Fruit fly (Drosophila melanogaster): ENCODE results near the gene Pdp1.

The Pdp1 gene

DNA sequence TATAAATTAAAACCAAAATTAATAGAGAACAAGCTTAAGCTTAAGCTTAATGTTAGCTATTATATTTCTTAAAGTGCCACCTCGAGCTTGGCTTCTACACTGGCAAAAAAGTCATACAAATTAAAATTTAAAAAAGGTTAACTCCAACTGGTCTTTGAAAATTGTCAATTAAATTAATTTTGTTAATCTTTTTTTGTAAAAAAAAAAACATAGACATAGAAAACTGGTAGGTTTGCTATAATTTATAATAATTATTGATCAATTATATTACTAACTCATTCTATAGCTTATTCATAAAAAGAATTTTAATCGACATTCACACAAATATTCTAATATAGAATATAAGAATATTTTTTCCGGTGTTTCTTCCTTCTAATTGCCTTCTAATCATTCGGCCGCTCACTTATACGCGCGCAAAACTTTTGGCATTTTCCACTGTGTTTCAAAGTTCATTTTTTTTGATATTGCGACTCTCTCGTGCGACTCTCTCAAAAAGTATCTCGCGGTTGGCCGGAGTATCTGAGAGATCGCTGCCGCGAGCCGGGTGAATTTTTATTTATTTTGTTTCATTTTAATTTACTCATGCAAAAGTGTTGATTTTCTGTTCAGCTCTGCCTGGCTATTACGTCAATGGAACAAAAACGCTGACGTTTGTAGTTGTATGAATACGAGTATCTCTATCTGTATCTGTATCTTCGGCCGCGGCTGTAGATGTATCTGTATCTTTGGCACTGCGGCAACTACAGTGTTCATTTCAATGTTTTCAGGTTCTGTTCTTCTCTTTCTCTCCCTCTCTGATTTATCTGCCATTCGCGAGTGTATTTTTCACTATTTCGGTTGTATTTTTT is 11.2 kb downstream of the Pdp1 start (continued):
- TF ChIP-seq Lhr (GFP tag; optimal IDR thresholded peaks at IDR 0.05) (no peak), Hr51 (GFP tag; optimal IDR thresholded peaks at IDR 0.05) (peak in 1 of 2 experiments; percentile 96), hb (GFP tag; IDR thresholded peaks at IDR 0.05; ENCODE audit: partially characterized antibody) (no peak), gem (tag; optimal IDR thresholded peaks at IDR 0.05) (peak; percentile 94), CG17328 (GFP tag; IDR thresholded peaks at IDR 0.05) (peak; percentile 51; the same call in 1 of the 2 replicates), CG5953 (GFP tag; IDR thresholded peaks at IDR 0.05) (peak; percentile 45), CG11723 (GFP tag; optimal IDR thresholded peaks at IDR 0.05) (peak; percentile 26), CG4282 (GFP tag; optimal IDR thresholded peaks at IDR 0.05) (no peak), CG7372 (GFP tag; IDR thresholded peaks at IDR 0.05) (peak; percentile 77), amos (GFP tag; IDR thresholded peaks at IDR 0.05; ENCODE audit: partially characterized antibody) (no peak), Deaf1 (tag; optimal IDR thresholded peaks at IDR 0.05) (peak; percentile 8), CG6791 (GFP tag; IDR thresholded peaks at IDR 0.05; ENCODE audit: partially characterized antibody) (no peak), ci (GFP tag; IDR thresholded peaks at IDR 0.05) (peak; percentile 13; the same call in 1 of the 3 replicates), Camta (GFP tag; optimal IDR thresholded peaks at IDR 0.05) (no peak), otp (GFP tag; IDR thresholded peaks at IDR 0.05) (no peak), danr (GFP tag; IDR thresholded peaks at IDR 0.05) (0 out of 2 replicates have a peak, but pooled peaks have one; percentile 35), bbx (GFP tag; IDR thresholded peaks at IDR 0.05; ENCODE audit: partially characterized antibody) (no peak), inv (GFP tag; IDR thresholded peaks at IDR 0.05; ENCODE audit: partially characterized antibody) (no peak), Lpt (GFP tag; optimal IDR thresholded peaks at IDR 0.05) (no peak), CG8944 (GFP tag; optimal IDR thresholded peaks at IDR 0.05) (no peak), trem (tag; optimal IDR thresholded peaks at IDR 0.05) (no peak), caup (GFP tag; optimal IDR thresholded peaks at IDR 0.05; ENCODE audit: severe bottlenecking) (peak; percentile 77), vnd (GFP tag; IDR thresholded peaks at IDR 0.05; ENCODE audit: partially characterized antibody) (no peak), Gug (GFP tag; IDR thresholded peaks at IDR 0.05) (no peak; the same call in 3 of the 4 replicates), kah (GFP tag; optimal IDR thresholded peaks at IDR 0.05) (peak; percentile 26), ewg (GFP tag; optimal IDR thresholded peaks at IDR 0.05) (peak; percentile 56), fd96Cb (tag; optimal IDR thresholded peaks at IDR 0.05) (peak; percentile 84), CG3847 (GFP tag; IDR thresholded peaks at IDR 0.05) (peak; percentile 86), Hand (GFP tag; optimal IDR thresholded peaks at IDR 0.05) (peak; percentile 34), CG1603 (tag; optimal IDR thresholded peaks at IDR 0.05) (no peak), CG4424 (GFP tag; optimal IDR thresholded peaks at IDR 0.05) (peak; percentile 87), Fer1 (GFP tag; optimal IDR thresholded peaks at IDR 0.05) (peak; percentile 80), hkb (optimal IDR thresholded peaks at IDR 0.05) (no peak), hkb (GFP tag; IDR thresholded peaks at IDR 0.05) (peak; percentile 44), sisA (GFP tag; IDR thresholded peaks at IDR 0.05) (peak; percentile 64), CG15479 (GFP tag; optimal IDR thresholded peaks at IDR 0.05) (no peak), MESR4 (GFP tag; optimal IDR thresholded peaks at IDR 0.05) (no peak), CG1647 (GFP tag; optimal IDR thresholded peaks at IDR 0.05) (no peak), gro (GFP tag; optimal IDR thresholded peaks at IDR 0.05) (peak; percentile 35), CG9797 (GFP tag; optimal IDR thresholded peaks at IDR 0.05) (no peak), CG10462 (GFP tag; optimal IDR thresholded peaks at IDR 0.05) (peak; percentile 56), BtbVII (GFP tag; optimal IDR thresholded peaks at IDR 0.05) (peak; percentile 53), Hr78 (GFP tag; optimal IDR thresholded peaks at IDR 0.05) (no peak), sob (GFP tag; IDR thresholded peaks at IDR 0.05) (0 out of 2 replicates have a peak, but pooled peaks have one; percentile 28), sens (GFP tag) (no peak), CG18619 (GFP tag; optimal IDR thresholded peaks at IDR 0.05) (peak; percentile 91), CG9932 (GFP tag; IDR thresholded peaks at IDR 0.05) (peak; percentile 82), dmrt11E (tag; optimal IDR thresholded peaks at IDR 0.05) (peak; percentile 74)
